Worm (Caenorhabditis elegans) whole organism, L2 larva: ENCODE measurements around the gene wdr-83.

Experiments
- fos-1 ChIP-seq: fragments of 150-350 bp; optimal IDR thresholded peaks from 2 replicates; lab custom pipeline; 2014; ENCODE audit warnings: missing biosample characterization, missing genetic modification characterization
- lin-39 ChIP-seq: fragments of 150-350 bp; optimal IDR thresholded peaks from 2 replicates; lab custom pipeline; 2014; ENCODE audit warnings: missing biosample characterization, missing genetic modification reagents, missing genetic modification characterization

DNA sequence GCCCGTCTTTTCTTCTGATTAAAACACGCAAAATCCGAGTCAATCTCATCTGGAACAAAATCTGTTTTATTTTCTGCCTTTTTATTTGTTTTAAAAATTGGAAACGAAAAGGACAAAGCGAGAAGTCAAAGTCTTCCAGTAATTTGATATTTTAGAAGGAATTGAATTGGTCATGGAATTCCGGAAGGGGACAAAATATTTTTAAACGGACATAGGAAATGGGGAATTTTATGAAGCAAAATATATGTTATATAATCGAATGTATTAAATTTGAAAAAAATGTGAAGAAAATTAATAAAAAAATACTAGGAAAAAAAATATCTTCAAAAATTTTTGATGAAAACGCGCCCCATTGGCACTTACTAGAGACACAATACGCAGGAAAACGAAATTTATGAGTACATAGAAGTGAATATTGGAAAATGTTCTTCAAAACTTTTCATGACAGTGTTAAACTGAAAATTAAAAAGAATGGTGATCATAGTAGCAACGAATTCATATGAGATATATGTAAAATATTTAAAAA is 9.2 kb upstream of the wdr-83 start, which contains the start of gene F33G12.7:
- TF ChIP-seq fos-1 (tag; lab: Kevin White, UChicago) = no peak
- no peak for TF ChIP-seq lin-39 (tag; lab: Kevin White, UChicago)
